Fruit fly (Drosophila melanogaster) whole organism, wandering third instar larva: Measurements from ENCODE around the gene mRpL2.

ENCODE experiments used
- Abd-B ChIP-seq: fragments of >200 bp; optimal IDR thresholded peaks from 2 replicates; lab custom pipeline; 2017; ENCODE audit warnings: missing biosample characterization, missing genetic modification characterization
- CG32264 ChIP-seq: fragments of 200-800 bp; sonication (Bioruptor generic); optimal IDR thresholded peaks from 2 replicates; lab custom pipeline; 2016; ENCODE audit warnings: missing biosample characterization, missing genetic modification characterization
- CG9705 ChIP-seq: fragments of 200-800 bp; sonication (Bioruptor generic); optimal IDR thresholded peaks from 2 replicates; lab custom pipeline; 2018; ENCODE audit warnings: missing biosample characterization, mild to moderate bottlenecking, missing genetic modification characterization
- CrebA ChIP-seq: fragments of 200-800 bp; sonication (Bioruptor generic); optimal IDR thresholded peaks from 2 replicates; lab custom pipeline; 2016; ENCODE audit warnings: missing biosample characterization, mild to moderate bottlenecking, missing genetic modification characterization, borderline replicate concordance
- Dif ChIP-seq: fragments of 200-275, 200-300 bp; sonication (Bioruptor generic); optimal IDR thresholded peaks from 2 replicates; lab custom pipeline; 2018; ENCODE audit warnings: missing biosample characterization, missing genetic modification characterization; ENCODE audit not compliant: partially characterized antibody
- GATAd ChIP-seq: sonication (Bioruptor generic); optimal IDR thresholded peaks from 2 replicates; lab custom pipeline; 2016; ENCODE audit warnings: missing biosample characterization, missing genetic modification characterization
- Hnf4 ChIP-seq: fragments of 200-800 bp; sonication (Bioruptor generic); optimal IDR thresholded peaks from 2 replicates; lab custom pipeline; 2016; ENCODE audit warnings: missing biosample characterization, mild to moderate bottlenecking, missing genetic modification characterization
- Hr78 ChIP-seq: fragments of >200 bp; optimal IDR thresholded peaks from 2 replicates; lab custom pipeline; 2017; ENCODE audit warnings: missing biosample characterization, missing genetic modification characterization
- Hr83 ChIP-seq: fragments of 200-300 bp; sonication (Bioruptor generic); optimal IDR thresholded peaks from 2 replicates; lab custom pipeline; 2016; ENCODE audit warnings: missing biosample characterization, mild to moderate bottlenecking, missing genetic modification characterization, moderate library complexity; ENCODE audit not compliant: poor library complexity, severe bottlenecking
- Jra ChIP-seq: sonication (Bioruptor generic); optimal IDR thresholded peaks from 2 replicates; lab custom pipeline; 2016; ENCODE audit warnings: missing biosample characterization, missing genetic modification characterization
- Mio ChIP-seq: sonication (Bioruptor generic); optimal IDR thresholded peaks from 2 replicates; lab custom pipeline; 2016; ENCODE audit warnings: missing biosample characterization, missing genetic modification characterization
- Myc ChIP-seq: fragments of >200 bp; optimal IDR thresholded peaks from 2 replicates; lab custom pipeline; 2017
- N ChIP-seq: fragments of >200 bp; optimal IDR thresholded peaks from 2 replicates; lab custom pipeline; 2018; ENCODE audit warnings: missing biosample characterization, missing external identifiers, missing genetic modification characterization
- OdsH ChIP-seq: fragments of 200-800 bp; sonication (Bioruptor generic); optimal IDR thresholded peaks from 2 replicates; lab custom pipeline; 2016; ENCODE audit warnings: missing biosample characterization, mild to moderate bottlenecking, missing genetic modification characterization
- Rel ChIP-seq, 2 experiments: fragments of 200-800 bp; sonication (Bioruptor generic) in 1 of 2; optimal IDR thresholded peaks; 2 replicates in 1 of 2; 3 replicates in 1 of 2; lab custom pipeline; 2016 to 2019; ENCODE audit warnings: mild to moderate bottlenecking in 2 of 2, missing biosample characterization in 2 of 2, missing genetic modification characterization in 2 of 2, moderate library complexity in 1 of 2
- Sp1 ChIP-seq: fragments of 200-800 bp; sonication (Bioruptor generic); optimal IDR thresholded peaks from 3 replicates; lab custom pipeline; 2019; ENCODE audit warnings: missing biosample characterization, mild to moderate bottlenecking, missing genetic modification characterization, moderate library complexity
- Vsx2 ChIP-seq: fragments of 200-300, 225-300 bp; sonication (Bioruptor generic); optimal IDR thresholded peaks from 2 replicates; lab custom pipeline; 2018; ENCODE audit warnings: missing biosample characterization, missing genetic modification characterization; ENCODE audit not compliant: partially characterized antibody
- br ChIP-seq: fragments of 200-800 bp; sonication (Bioruptor generic); optimal IDR thresholded peaks from 2 replicates; lab custom pipeline; 2016; ENCODE audit warnings: missing biosample characterization, missing genetic modification characterization
- dmrt93B ChIP-seq: fragments of 200-800 bp; sonication (Bioruptor generic); optimal IDR thresholded peaks from 2 replicates; lab custom pipeline; 2018; ENCODE audit warnings: missing biosample characterization, mild to moderate bottlenecking, missing genetic modification characterization
- dsf ChIP-seq: sonication (Bioruptor generic); optimal IDR thresholded peaks from 2 replicates; lab custom pipeline; 2016; ENCODE audit warnings: missing biosample characterization, missing genetic modification characterization, borderline replicate concordance
- ey ChIP-seq: fragments of 200-800 bp; sonication (Bioruptor generic); optimal IDR thresholded peaks from 2 replicates; lab custom pipeline; 2016; ENCODE audit warnings: missing biosample characterization, missing genetic modification characterization
- fru ChIP-seq: fragments of 200-800 bp; sonication (Bioruptor generic); optimal IDR thresholded peaks from 3 replicates; lab custom pipeline; 2016; ENCODE audit warnings: missing biosample characterization, mild to moderate bottlenecking, missing genetic modification characterization
- jim ChIP-seq: fragments of 175-275, 200-325 bp; sonication (Bioruptor generic); optimal IDR thresholded peaks from 2 replicates; lab custom pipeline; 2016; ENCODE audit warnings: missing biosample characterization, mild to moderate bottlenecking, missing genetic modification characterization
- pan ChIP-seq: fragments of >200 bp; optimal IDR thresholded peaks from 2 replicates; lab custom pipeline; 2017
- psq ChIP-seq: fragments of 200-800 bp; sonication (Bioruptor generic); optimal IDR thresholded peaks from 3 replicates; lab custom pipeline; 2017; ENCODE audit warnings: missing biosample characterization, mild to moderate bottlenecking, missing genetic modification characterization, moderate library complexity
- rgr ChIP-seq: fragments of 200-800 bp; sonication (Bioruptor generic); optimal IDR thresholded peaks from 3 replicates; lab custom pipeline; 2016; ENCODE audit warnings: missing biosample characterization, mild to moderate bottlenecking, missing genetic modification characterization
- sage ChIP-seq: fragments of 200-800 bp; sonication (Bioruptor generic); optimal IDR thresholded peaks from 2 replicates; lab custom pipeline; 2016; ENCODE audit warnings: missing biosample characterization, mild to moderate bottlenecking, missing genetic modification characterization
- sv ChIP-seq: fragments of 200-800 bp; sonication (Bioruptor generic); optimal IDR thresholded peaks from 3 replicates; lab custom pipeline; 2016; ENCODE audit warnings: missing biosample characterization, missing genetic modification characterization
- tai ChIP-seq: sonication (Bioruptor generic); optimal IDR thresholded peaks from 2 replicates; lab custom pipeline; 2016; ENCODE audit warnings: missing biosample characterization, missing genetic modification characterization
- usp ChIP-seq: fragments of >200 bp; optimal IDR thresholded peaks from 2 replicates; lab custom pipeline; 2017; ENCODE audit warnings: missing biosample characterization, missing genetic modification characterization

mRpL2 gene

dm6 chr3L:11102930-11103329, 17.7 kb upstream of the mRpL2 start, which contains the start of gene Elo68alpha:
Elo68alpha (minus strand) TSS chr3L:11103030.
- TF ChIP-seq fru (GFP tag; lab: Kevin White, UChicago) (no peak), CG32264 (no peak), Hr83 (no peak), usp (GFP tag; lab: Kevin White, UChicago) (no peak), Hnf4 (GFP tag; lab: Kevin White, UChicago) (no peak), Vsx2 (GFP tag; lab: Kevin White, UChicago) (no peak), Jra (GFP tag; lab: Kevin White, UChicago) (no peak), pan (lab: Kevin White, UChicago) (no peak), rgr (GFP tag; lab: Kevin White, UChicago) (no peak), br (GFP tag; lab: Kevin White, UChicago) (no peak), Abd-B (GFP tag; lab: Kevin White, UChicago) (no peak), jim (GFP tag; lab: Kevin White, UChicago) (no peak), sv (no peak), Dif (GFP tag; lab: Kevin White, UChicago) (no peak)
- TF ChIP-seq, all 38 proteins: peak for 0

- TF ChIP-seq dsf (GFP tag; lab: Kevin White, UChicago): no peak
- TF ChIP-seq ey (GFP tag; lab: Kevin White, UChicago): no peak
- no peak for TF ChIP-seq rgr (GFP tag; lab: Kevin White, UChicago)
- no peak for TF ChIP-seq psq (GFP tag; lab: Kevin White, UChicago)
- TF ChIP-seq sv: no peak
- TF ChIP-seq usp (GFP tag; lab: Kevin White, UChicago): no peak
- no peak for TF ChIP-seq Rel (GFP tag; optimal IDR thresholded peaks at IDR 0.05; lab: Kevin White, UChicago)
- TF ChIP-seq Rel (tag; optimal IDR thresholded peaks at IDR 0.05; lab: Kevin White, UChicago): no peak
- no peak for TF ChIP-seq Hr78
- TF ChIP-seq CG9705 (GFP tag; lab: Kevin White, UChicago): no peak
- no peak for TF ChIP-seq N
- TF ChIP-seq Myc (lab: Kevin White, UChicago): no peak
- no peak for TF ChIP-seq jim (GFP tag; lab: Kevin White, UChicago)
- no peak for TF ChIP-seq tai (GFP tag; lab: Kevin White, UChicago)
Measured at dm6 chr3L:11103773-11104172, 16.9 kb upstream of the mRpL2 start, which contains the start of gene CG32071. CG32071 (minus strand) TSS chr3L:11103873.

- TF ChIP-seq Mio (GFP tag; lab: Kevin White, UChicago) (no peak), Vsx2 (GFP tag; lab: Kevin White, UChicago) (no peak), OdsH (GFP tag; lab: Kevin White, UChicago) (no peak), Dif (GFP tag; lab: Kevin White, UChicago) (no peak), CG9705 (GFP tag; lab: Kevin White, UChicago) (no peak), ey (GFP tag; lab: Kevin White, UChicago) (no peak), Hr83 (no peak), pan (lab: Kevin White, UChicago) (no peak), Sp1 (GFP tag; lab: Kevin White, UChicago) (no peak), rgr (GFP tag; lab: Kevin White, UChicago) (no peak), Rel (GFP tag; optimal IDR thresholded peaks at IDR 0.05; lab: Kevin White, UChicago) (no peak), Rel (tag; optimal IDR thresholded peaks at IDR 0.05; lab: Kevin White, UChicago) (no peak), sage (GFP tag; lab: Kevin White, UChicago) (no peak), GATAd (no peak), CrebA (GFP tag; lab: Kevin White, UChicago) (no peak), Hr78 (no peak)
Measured at dm6 chr3L:11107432-11107831, 13.2 kb upstream of the mRpL2 start, which contains the start of gene CG32073. CG32073 (minus strand) TSS chr3L:11107582.

- TF ChIP-seq Vsx2 (GFP tag; lab: Kevin White, UChicago) (no peak), Hr78 (no peak), GATAd (no peak), tai (GFP tag; lab: Kevin White, UChicago) (no peak), Jra (GFP tag; lab: Kevin White, UChicago) (no peak), sage (GFP tag; lab: Kevin White, UChicago) (no peak), pan (lab: Kevin White, UChicago) (no peak), dsf (GFP tag; lab: Kevin White, UChicago) (no peak), jim (GFP tag; lab: Kevin White, UChicago) (no peak), OdsH (GFP tag; lab: Kevin White, UChicago) (no peak), N (no peak), Abd-B (GFP tag; lab: Kevin White, UChicago) (no peak), dmrt93B (GFP tag; lab: Kevin White, UChicago) (no peak), Hr83 (no peak), CrebA (GFP tag; lab: Kevin White, UChicago) (no peak), br (GFP tag; lab: Kevin White, UChicago) (no peak)
Measured at dm6 chr3L:11107935-11108334, 12.7 kb upstream of the mRpL2 start, which contains the start of gene CG12522. CG12522 (plus strand) TSS chr3L:11108235.
